Fruit fly (Drosophila melanogaster) whole organism: ENCODE results near the gene Atu.

Source experiments
- EcR ChIP-seq, 2 experiments: fragments of >200 bp; optimal IDR thresholded peaks; 2 replicates each; lab custom pipeline; 2017; ENCODE audit warnings: missing biosample characterization in 2 of 2, missing genetic modification characterization in 2 of 2, missing genetic modification reagents in 2 of 2
- pan ChIP-seq: fragments of >200 bp; optimal IDR thresholded peaks from 2 replicates; lab custom pipeline; 2017

- no peak for TF ChIP-seq pan (lab: Kevin White, UChicago)
- no peak for TF ChIP-seq EcR (GFP tag; optimal IDR thresholded peaks at IDR 0.05; lab: Kevin White, UChicago)
Measured at dm6 chr3R:5610656-5611055, 2.5 kb upstream of the Atu start.
